Worm (Caenorhabditis elegans) whole organism, L4 larva: Measurements from ENCODE around the gene col-99.

Source experiments
- F10B5.3 ChIP-seq: sonication (generic microtip); optimal IDR thresholded peaks from 2 replicates; lab custom pipeline; 2016; ENCODE audit warnings: mild to moderate bottlenecking, missing genetic modification characterization, missing compliant biosample characterization
- daf-19 ChIP-seq: fragments of 200-800 bp; sonication (Bioruptor generic); conservative IDR thresholded peaks from 2 replicates; pipeline ENCODE4 v1.3.6; 2022; ENCODE audit warnings: missing genetic modification characterization, missing compliant biosample characterization
- daf-8 ChIP-seq: fragments of 200-800 bp; sonication (Bioruptor generic); IDR thresholded peaks from 2 replicates; pipeline ENCODE4 v1.3.6; 2022; ENCODE audit warnings: missing genetic modification characterization, missing compliant biosample characterization
- jun-1 ChIP-seq: fragments of 150-350 bp; optimal IDR thresholded peaks from 2 replicates; lab custom pipeline; 2014; ENCODE audit warnings: missing biosample characterization, missing genetic modification reagents, missing genetic modification characterization
- lin-29 ChIP-seq: fragments of 200-800 bp; sonication (Bioruptor generic); IDR thresholded peaks from 2 replicates; pipeline ENCODE4 v1.3.6; 2022; ENCODE audit warnings: missing genetic modification reagents, missing genetic modification characterization, missing compliant biosample characterization
- lir-3 ChIP-seq: sonication (generic microtip); optimal IDR thresholded peaks from 2 replicates; lab custom pipeline; 2016; ENCODE audit warnings: mild to moderate bottlenecking, missing genetic modification characterization, missing compliant biosample characterization
- nhr-11 ChIP-seq: fragments of 150-350 bp; optimal IDR thresholded peaks from 2 replicates; lab custom pipeline; 2014; ENCODE audit warnings: missing biosample characterization, missing genetic modification characterization
- nhr-25 ChIP-seq: sonication (generic microtip); optimal IDR thresholded peaks from 2 replicates; lab custom pipeline; 2017; ENCODE audit warnings: missing genetic modification characterization, mild to moderate bottlenecking, missing compliant biosample characterization, antibody characterized with exemption, moderate library complexity, borderline replicate concordance; ENCODE audit not compliant: insufficient read depth
- nhr-6 ChIP-seq: fragments of 150-350 bp; optimal IDR thresholded peaks from 2 replicates; lab custom pipeline; 2014; ENCODE audit warnings: missing biosample characterization, missing genetic modification characterization
- nhr-76 ChIP-seq: fragments of 150-350 bp; optimal IDR thresholded peaks from 2 replicates; lab custom pipeline; 2014; ENCODE audit warnings: missing biosample characterization, missing genetic modification characterization
- set-16 ChIP-seq: fragments of 200-800 bp; sonication (Bioruptor generic); IDR thresholded peaks from 2 replicates; pipeline ENCODE4 v1.3.6; 2022; ENCODE audit warnings: missing genetic modification reagents, missing genetic modification characterization, missing compliant biosample characterization
- skn-1 ChIP-seq: fragments of 150-350 bp; optimal IDR thresholded peaks from 2 replicates; lab custom pipeline; 2014; ENCODE audit warnings: missing biosample characterization, missing genetic modification characterization
- spr-1 ChIP-seq: sonication (generic microtip); optimal IDR thresholded peaks from 2 replicates; lab custom pipeline; 2016; ENCODE audit warnings: mild to moderate bottlenecking, missing genetic modification characterization, missing compliant biosample characterization
- ztf-7 ChIP-seq: fragments of 150-350 bp; optimal IDR thresholded peaks from 2 replicates; lab custom pipeline; 2014; ENCODE audit warnings: missing biosample characterization, missing genetic modification characterization

Gene col-99

ce11 chrIV:91680-92079 lies 56.0 kb downstream of the col-99 start, which contains the start of gene tpa-1 (continued):
- TF ChIP-seq nhr-25 (tag; lab: Kevin White, UChicago): no peak
- no peak for TF ChIP-seq spr-1
- TF ChIP-seq daf-19: no peak
- no peak for TF ChIP-seq lir-3
- TF ChIP-seq nhr-76 (tag; lab: Kevin White, UChicago): no peak
- TF ChIP-seq, all 104 proteins: peak for 0

ce11 chrIV:89991-90390 lies 57.7 kb downstream of the col-99 start, which contains the start of gene scl-23:
Gene scl-23 (minus strand): TSS chrIV:90091.
- TF ChIP-seq nhr-6 (tag; lab: Kevin White, UChicago): no peak
- no peak for TF ChIP-seq nhr-11 (tag; lab: Kevin White, UChicago)
- TF ChIP-seq lin-29 (GFP tag; lab: Robert Waterston, UW): no peak
- no peak for TF ChIP-seq skn-1 (tag; lab: Kevin White, UChicago)
- TF ChIP-seq ztf-7 (tag; lab: Kevin White, UChicago): no peak
- TF ChIP-seq F10B5.3 (tag; lab: Kevin White, UChicago): no peak
- TF ChIP-seq set-16 (GFP tag; lab: Robert Waterston, UW): no peak
- TF ChIP-seq daf-8: no peak
- TF ChIP-seq jun-1 (tag; lab: Kevin White, UChicago): no peak
- TF ChIP-seq, all 104 proteins: peak for 0
